Worm (Caenorhabditis elegans) whole organism, mixed stage, embryonic: ENCODE results near the gene drh-1.

Experiments
- blmp-1 ChIP-seq: fragments of 150-350 bp; optimal IDR thresholded peaks from 2 replicates; lab custom pipeline; 2014; ENCODE audit warnings: missing biosample characterization, missing genetic modification characterization
- ceh-39 ChIP-seq: fragments of 150-350 bp; optimal IDR thresholded peaks from 2 replicates; lab custom pipeline; 2014; ENCODE audit warnings: missing biosample characterization, missing genetic modification characterization
- ceh-43 ChIP-seq: fragments of 200-800 bp; sonication (Bioruptor generic); optimal IDR thresholded peaks from 2 replicates; lab custom pipeline; 2018; ENCODE audit warnings: mild to moderate bottlenecking, missing genetic modification characterization, moderate library complexity, missing compliant biosample characterization
- elt-3 ChIP-seq: fragments of 150-350 bp; optimal IDR thresholded peaks from 2 replicates; lab custom pipeline; 2014; ENCODE audit warnings: missing biosample characterization, missing genetic modification characterization
- nhr-237 ChIP-seq: fragments of 150-350 bp; optimal IDR thresholded peaks from 2 replicates; lab custom pipeline; 2014; ENCODE audit warnings: missing biosample characterization, missing genetic modification characterization
- nhr-76 ChIP-seq: sonication (generic microtip); optimal IDR thresholded peaks from 2 replicates; lab custom pipeline; 2017; ENCODE audit warnings: missing biosample characterization, missing genetic modification characterization
- pha-4 ChIP-seq: fragments of 150-350 bp; optimal IDR thresholded peaks from 2 replicates; lab custom pipeline; 2018; ENCODE audit warnings: missing biosample characterization, missing genetic modification reagents, missing genetic modification characterization
- snpc-4 ChIP-seq: fragments of 150-350 bp; optimal IDR thresholded peaks from 2 replicates; lab custom pipeline; 2014; ENCODE audit warnings: missing biosample characterization, missing genetic modification characterization
- unc-39 ChIP-seq: fragments of 150-350 bp; optimal IDR thresholded peaks from 2 replicates; lab custom pipeline; 2014; ENCODE audit warnings: missing biosample characterization, missing genetic modification characterization

DNA sequence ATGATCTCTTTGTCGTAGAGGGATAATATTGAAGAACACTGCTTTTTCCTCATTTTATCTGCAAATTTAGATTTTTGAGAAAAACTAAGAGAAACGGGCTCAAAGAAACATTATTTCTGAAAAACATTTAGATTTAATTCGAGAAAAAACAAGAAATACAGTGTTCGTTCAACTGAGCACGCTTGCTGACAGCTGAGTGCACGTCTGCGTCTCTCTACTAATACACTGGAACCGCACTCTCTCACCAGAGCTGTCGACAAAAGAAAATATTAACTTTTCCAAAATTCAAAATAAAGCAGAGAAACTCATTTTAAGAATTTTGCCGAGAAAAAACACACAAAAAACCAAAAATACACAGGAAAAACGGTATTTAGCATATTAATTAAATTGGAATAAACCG is at the start of gene drh-1:
- TF ChIP-seq ceh-39 = no peak
- TF ChIP-seq ceh-43 (GFP tag; lab: Kevin White, UChicago) = no peak
- no peak for TF ChIP-seq nhr-237 (tag; lab: Kevin White, UChicago)
- no peak for TF ChIP-seq elt-3 (tag; lab: Kevin White, UChicago)
- TF ChIP-seq snpc-4 (tag; lab: Kevin White, UChicago) = no peak
- TF ChIP-seq unc-39 (tag; lab: Kevin White, UChicago) = no peak
- TF ChIP-seq pha-4 = no peak
- TF ChIP-seq blmp-1 (tag; lab: Kevin White, UChicago) = no peak
- no peak for TF ChIP-seq nhr-76 (tag; lab: Kevin White, UChicago)
